Fruit fly (Drosophila melanogaster) whole organism, embryonic: ENCODE data around the gene sro.

ENCODE experiments used
- Asciz ChIP-seq: fragments of 200-800 bp; sonication (Bioruptor generic); optimal IDR thresholded peaks from 2 replicates; lab custom pipeline; 2017; ENCODE audit warnings: missing biosample characterization, mild to moderate bottlenecking, missing genetic modification characterization, missing genetic modification reagents
- BtbVII ChIP-seq: fragments of 200-800 bp; sonication (Bioruptor generic); optimal IDR thresholded peaks from 3 replicates; lab custom pipeline; 2017; ENCODE audit warnings: missing biosample characterization, mild to moderate bottlenecking, missing genetic modification characterization
- CG10543 ChIP-seq: fragments of 200-800 bp; sonication (Bioruptor generic); optimal IDR thresholded peaks from 3 replicates; lab custom pipeline; 2017; ENCODE audit warnings: missing biosample characterization, mild to moderate bottlenecking, missing genetic modification characterization, moderate library complexity
- CG12236 ChIP-seq: fragments of 200-800 bp; sonication (Bioruptor generic); optimal IDR thresholded peaks from 2 replicates; lab custom pipeline; 2016; ENCODE audit warnings: missing biosample characterization, missing genetic modification characterization
- CG2202 ChIP-seq: fragments of 200-800 bp; sonication (Bioruptor generic); optimal IDR thresholded peaks from 2 replicates; lab custom pipeline; 2018; ENCODE audit warnings: missing biosample characterization, mild to moderate bottlenecking, missing genetic modification characterization
- CG2889 ChIP-seq: fragments of 200-800 bp; sonication (Bioruptor generic); IDR thresholded peaks from 3 replicates; pipeline ENCODE4 v1.3.6; 2022; ENCODE audit warnings: missing biosample characterization, missing genetic modification characterization
- CG30020 ChIP-seq: fragments of 200-800 bp; optimal IDR thresholded peaks from 2 replicates; lab custom pipeline; 2019; ENCODE audit warnings: missing biosample characterization, mild to moderate bottlenecking, missing genetic modification characterization, moderate library complexity
- CG31441 ChIP-seq: fragments of 200-800 bp; sonication (Bioruptor generic); IDR thresholded peaks from 2 replicates; pipeline ENCODE4 v1.3.6; 2022; ENCODE audit warnings: missing biosample characterization, missing genetic modification characterization
- CG4424 ChIP-seq: fragments of 200-800 bp; sonication (Bioruptor generic); optimal IDR thresholded peaks from 3 replicates; lab custom pipeline; 2016; ENCODE audit warnings: missing biosample characterization, missing genetic modification characterization
- CG4617 ChIP-seq: fragments of 200-800 bp; sonication (Bioruptor generic); optimal IDR thresholded peaks from 3 replicates; lab custom pipeline; 2016; ENCODE audit warnings: missing biosample characterization, missing genetic modification characterization, borderline replicate concordance
- CG6813 ChIP-seq: fragments of 200-800 bp; sonication (Bioruptor generic); optimal IDR thresholded peaks from 2 replicates; lab custom pipeline; 2017; ENCODE audit warnings: missing biosample characterization, missing genetic modification characterization, mild to moderate bottlenecking, moderate library complexity, missing genetic modification reagents
- CG7928 ChIP-seq: fragments of 200-800 bp; sonication (Bioruptor generic); optimal IDR thresholded peaks from 2 replicates; lab custom pipeline; 2017; ENCODE audit warnings: missing biosample characterization, mild to moderate bottlenecking, missing genetic modification characterization
- CG8290 ChIP-seq, 3 experiments: fragments of 200-800 bp; sonication (Bioruptor generic); optimal IDR thresholded peaks; 2 replicates each; lab custom pipeline; 2016 to 2019; ENCODE audit warnings: missing biosample characterization in 3 of 3, missing genetic modification characterization in 3 of 3, mild to moderate bottlenecking in 2 of 3, moderate library complexity in 1 of 3
- Dip3 ChIP-seq: fragments of 200-800 bp; sonication (Bioruptor generic); optimal IDR thresholded peaks from 3 replicates; lab custom pipeline; 2016; ENCODE audit warnings: missing biosample characterization, missing genetic modification characterization
- Eip74EF ChIP-seq, 2 experiments: fragments of 200-800 bp in 1 of 2; fragments of >200 bp in 1 of 2; sonication (Bioruptor generic) in 1 of 2; optimal IDR thresholded peaks; 2 replicates each; lab custom pipeline; 2017 to 2019; ENCODE audit warnings: missing biosample characterization in 2 of 2, missing genetic modification characterization in 2 of 2, mild to moderate bottlenecking in 1 of 2, moderate library complexity in 1 of 2
- Gug ChIP-seq: fragments of 200-800 bp; sonication (Bioruptor generic); IDR thresholded peaks from 4 replicates; pipeline ENCODE4 v1.3.6; 2022; ENCODE audit warnings: missing biosample characterization, missing genetic modification characterization
- H15 ChIP-seq: fragments of 200-800 bp; sonication (Bioruptor generic); IDR thresholded peaks from 3 replicates; pipeline ENCODE4 v1.3.6; 2022; ENCODE audit warnings: missing biosample characterization, missing genetic modification characterization
- Lim3 ChIP-seq: fragments of 200-800 bp; sonication (Bioruptor generic); IDR thresholded peaks from 2 replicates; pipeline ENCODE4 v1.3.6; 2022; ENCODE audit warnings: missing biosample characterization, missing genetic modification characterization
- Nf-YC ChIP-seq: fragments of 200-800 bp; optimal IDR thresholded peaks from 3 replicates; lab custom pipeline; 2019; ENCODE audit warnings: missing biosample characterization, mild to moderate bottlenecking, missing genetic modification characterization, moderate library complexity
- NfI ChIP-seq: fragments of 200-800 bp; sonication (Bioruptor generic); optimal IDR thresholded peaks from 3 replicates; lab custom pipeline; 2018; ENCODE audit warnings: missing biosample characterization, mild to moderate bottlenecking, missing genetic modification characterization, moderate library complexity
- PHDP ChIP-seq: fragments of 200-800 bp; sonication (Bioruptor generic); optimal IDR thresholded peaks from 3 replicates; lab custom pipeline; 2018; ENCODE audit warnings: missing biosample characterization, mild to moderate bottlenecking, missing genetic modification characterization, moderate library complexity
- Poxn ChIP-seq: fragments of 200-800 bp; sonication (Bioruptor generic); IDR thresholded peaks from 2 replicates; pipeline ENCODE4 v1.3.6; 2022; ENCODE audit warnings: missing biosample characterization, missing genetic modification characterization
- YL-1 ChIP-seq: fragments of 200-800 bp; sonication (Bioruptor generic); optimal IDR thresholded peaks from 3 replicates; lab custom pipeline; 2017; ENCODE audit warnings: missing biosample characterization, mild to moderate bottlenecking, missing genetic modification characterization
- al ChIP-seq: fragments of 200-800 bp; sonication (Bioruptor generic); IDR thresholded peaks from 2 replicates; pipeline ENCODE4 v1.3.6; 2022; ENCODE audit warnings: missing biosample characterization, missing genetic modification characterization
- ase ChIP-seq: fragments of 200-800 bp; sonication (Bioruptor generic); IDR thresholded peaks from 3 replicates; pipeline ENCODE4 v1.3.6; 2022; ENCODE audit warnings: missing biosample characterization, missing genetic modification characterization
- bcd ChIP-seq: fragments of 200-800 bp; sonication (Bioruptor generic); optimal IDR thresholded peaks from 2 replicates; lab custom pipeline; 2017; ENCODE audit warnings: missing biosample characterization, mild to moderate bottlenecking, missing genetic modification characterization
- chinmo ChIP-seq: fragments of 200-800 bp; sonication (Bioruptor generic); IDR thresholded peaks from 4 replicates; pipeline ENCODE4 v1.3.6; 2022; ENCODE audit warnings: missing biosample characterization, missing genetic modification characterization; ENCODE audit not compliant: partially characterized antibody
- crol ChIP-seq: fragments of 200-800 bp; sonication (Bioruptor generic); IDR thresholded peaks from 2 replicates; pipeline ENCODE4 v1.3.6; 2022; ENCODE audit warnings: missing biosample characterization, missing genetic modification characterization
- cwo ChIP-seq: fragments of 200-800 bp; sonication (Bioruptor generic); optimal IDR thresholded peaks from 3 replicates; lab custom pipeline; 2017; ENCODE audit warnings: missing biosample characterization, missing genetic modification characterization, mild to moderate bottlenecking, moderate library complexity, missing genetic modification reagents
- ftz-f1 ChIP-seq: fragments of 200-800 bp; sonication (Bioruptor generic); optimal IDR thresholded peaks from 2 replicates; lab custom pipeline; 2016; ENCODE audit warnings: missing biosample characterization, missing genetic modification characterization
- gce ChIP-seq: fragments of 200-800 bp; sonication (Bioruptor generic); IDR thresholded peaks from 3 replicates; pipeline ENCODE4 v1.3.6; 2022; ENCODE audit warnings: missing biosample characterization, missing genetic modification characterization
- h ChIP-seq: fragments of >200 bp; optimal IDR thresholded peaks from 2 replicates; lab custom pipeline; 2017
- hbn ChIP-seq: fragments of 200-800 bp; sonication (Bioruptor generic); IDR thresholded peaks from 2 replicates; pipeline ENCODE4 v1.3.6; 2022; ENCODE audit warnings: missing biosample characterization, missing genetic modification characterization; ENCODE audit not compliant: partially characterized antibody
- inv ChIP-seq: fragments of 200-800 bp; sonication (Bioruptor generic); IDR thresholded peaks from 2 replicates; pipeline ENCODE4 v1.3.6; 2022; ENCODE audit warnings: missing biosample characterization, missing genetic modification characterization; ENCODE audit not compliant: partially characterized antibody
- kay ChIP-seq: fragments of 200-800 bp; sonication (Bioruptor generic); optimal IDR thresholded peaks from 2 replicates; lab custom pipeline; 2016; ENCODE audit warnings: missing biosample characterization, missing genetic modification characterization
- luna ChIP-seq: fragments of 200-800 bp; sonication (Bioruptor generic); optimal IDR thresholded peaks from 2 replicates; lab custom pipeline; 2016; ENCODE audit warnings: missing biosample characterization, missing genetic modification characterization
- nerfin-1 ChIP-seq: fragments of 200-800 bp; sonication (Bioruptor generic); optimal IDR thresholded peaks from 3 replicates; lab custom pipeline; 2019; ENCODE audit warnings: missing biosample characterization, mild to moderate bottlenecking, missing genetic modification characterization, moderate library complexity
- sna ChIP-seq: fragments of 200-800 bp; sonication (Bioruptor generic); IDR thresholded peaks from 2 replicates; pipeline ENCODE4 v1.3.6; 2022; ENCODE audit warnings: missing biosample characterization, missing genetic modification characterization; ENCODE audit not compliant: partially characterized antibody
- tio ChIP-seq: fragments of 200-800 bp; sonication (Bioruptor generic); optimal IDR thresholded peaks from 2 replicates; lab custom pipeline; 2017; ENCODE audit warnings: missing biosample characterization, missing genetic modification characterization, inconsistent platforms
- unc-4 ChIP-seq: fragments of 200-800 bp; sonication (Bioruptor generic); IDR thresholded peaks from 2 replicates; pipeline ENCODE4 v1.3.6; 2022; ENCODE audit warnings: missing biosample characterization, missing genetic modification characterization; ENCODE audit not compliant: partially characterized antibody
- unpg ChIP-seq: fragments of 200-800 bp; sonication (Bioruptor generic); optimal IDR thresholded peaks from 3 replicates; lab custom pipeline; 2018; ENCODE audit warnings: missing biosample characterization, mild to moderate bottlenecking, missing genetic modification characterization, moderate library complexity
- z ChIP-seq: fragments of 200-800 bp; sonication (Bioruptor generic); IDR thresholded peaks from 3 replicates; pipeline ENCODE4 v1.3.6; 2022; ENCODE audit warnings: missing biosample characterization, missing genetic modification characterization

The sro gene

dm6 chr3R:29778139-29778984, 16.0 kb upstream of the sro start (continued):
- no peak for TF ChIP-seq tio (GFP tag; lab: Kevin White, UChicago)
- TF ChIP-seq PHDP (tag; lab: Kevin White, UChicago): no peak
- no peak for TF ChIP-seq YL-1 (GFP tag; lab: Kevin White, UChicago)
- no peak for TF ChIP-seq NfI (GFP tag; lab: Kevin White, UChicago)
- TF ChIP-seq Nf-YC (tag; lab: Kevin White, UChicago): peak; percentile 5
- TF ChIP-seq sna: no peak
- peak; percentile 42; the same call in 1 of the 2 replicates for TF ChIP-seq unc-4 (GFP tag; lab: Robert Waterston, UW)
- no peak for TF ChIP-seq al (GFP tag; lab: Robert Waterston, UW)
- no peak for TF ChIP-seq gce (GFP tag; lab: Robert Waterston, UW)
- TF ChIP-seq CG30020 (tag; lab: Kevin White, UChicago): no peak
- TF ChIP-seq CG2889 (GFP tag; lab: Robert Waterston, UW): no peak
- no peak for TF ChIP-seq CG12236
- no peak for TF ChIP-seq BtbVII
- no peak for TF ChIP-seq CG31441 (GFP tag; lab: Robert Waterston, UW)
- TF ChIP-seq z: peak; percentile 98
- no peak for TF ChIP-seq CG2202 (tag; lab: Kevin White, UChicago)
- no peak for TF ChIP-seq h (lab: Kevin White, UChicago)
- no peak for TF ChIP-seq Asciz (GFP tag; lab: Kevin White, UChicago)
- TF ChIP-seq CG4617: no peak
- TF ChIP-seq chinmo (GFP tag; lab: Robert Waterston, UW): peak; percentile 95; the same call in 3 of the 4 replicates
- TF ChIP-seq inv (GFP tag; lab: Robert Waterston, UW): peak; percentile 16; the same call in 1 of the 2 replicates
- no peak for TF ChIP-seq Dip3 (GFP tag; lab: Kevin White, UChicago)
- TF ChIP-seq bcd: no peak
- TF ChIP-seq Lim3 (GFP tag; lab: Robert Waterston, UW): no peak
- TF ChIP-seq Gug (GFP tag; lab: Robert Waterston, UW): no peak
- TF ChIP-seq Eip74EF (GFP tag; optimal IDR thresholded peaks at IDR 0.05; lab: Kevin White, UChicago): peak in 1 of 2 experiments; percentile 12
- TF ChIP-seq Poxn: no peak
- no peak for TF ChIP-seq CG4424 (GFP tag; lab: Kevin White, UChicago)
- TF ChIP-seq luna (GFP tag; lab: Kevin White, UChicago): no peak
- no peak for TF ChIP-seq nerfin-1 (tag; lab: Kevin White, UChicago)
- peak; percentile 27 for TF ChIP-seq CG10543 (GFP tag; lab: Kevin White, UChicago)
- TF ChIP-seq CG7928: no peak
- TF ChIP-seq unpg (GFP tag; lab: Kevin White, UChicago): no peak
- TF ChIP-seq crol (GFP tag; lab: Robert Waterston, UW): peak; percentile 52; the same call in 1 of the 2 replicates
- TF ChIP-seq kay: peak; percentile 96
- TF ChIP-seq ftz-f1 (GFP tag; lab: Kevin White, UChicago): no peak
- TF ChIP-seq CG8290 (GFP tag; optimal IDR thresholded peaks at IDR 0.05; lab: Kevin White, UChicago): no peak
- TF ChIP-seq CG8290 (tag; optimal IDR thresholded peaks at IDR 0.05; lab: Kevin White, UChicago): peak in 1 of 2 experiments; percentile 35
- no peak; the same call in 1 of the 2 replicates for TF ChIP-seq hbn
- TF ChIP-seq cwo: peak; percentile 65
- TF ChIP-seq ase (GFP tag; lab: Robert Waterston, UW): no peak
- no peak for TF ChIP-seq H15 (GFP tag; lab: Robert Waterston, UW)
- TF ChIP-seq CG6813 (GFP tag; lab: Kevin White, UChicago): no peak
- TF ChIP-seq, all 482 proteins: peak for 31
